Fruit fly (Drosophila melanogaster): Measurements from ENCODE around the gene bel.
A peak's percentile ranks its signal among the peaks of the same experiment; 100 is the strongest.

Gene bel

dm6 chr3R:8676560-8677000 lies 16.0 kb upstream of the bel start, which contains the start of the genes Unc50, CG11755 and CG8043 (continued):
- TF ChIP-seq H2.0 (GFP tag; IDR thresholded peaks at IDR 0.05) (peak; percentile 56; the same call in 1 of the 2 replicates), CG14667 (GFP tag; IDR thresholded peaks at IDR 0.05) (peak; percentile 75), Hr3 (GFP tag; optimal IDR thresholded peaks at IDR 0.05) (peak; percentile 78), CG17186 (GFP tag; optimal IDR thresholded peaks at IDR 0.05) (peak; percentile 75), Doc2 (GFP tag; IDR thresholded peaks at IDR 0.05) (no peak), NFAT (GFP tag; IDR thresholded peaks at IDR 0.05) (peak; percentile 66), CG1603 (tag; optimal IDR thresholded peaks at IDR 0.05) (peak; percentile 78), wdn (GFP tag; IDR thresholded peaks at IDR 0.05) (0 out of 2 replicates have a peak, but pooled peaks have one; percentile 61), maf-S (GFP tag; optimal IDR thresholded peaks at IDR 0.05) (peak; percentile 72), tll (GFP tag; optimal IDR thresholded peaks at IDR 0.05) (peak in 1 of 2 experiments; percentile 80), Fer2 (tag; optimal IDR thresholded peaks at IDR 0.05) (peak; percentile 63), CG5180 (GFP tag; optimal IDR thresholded peaks at IDR 0.05) (peak; percentile 46), CG13624 (GFP tag; optimal IDR thresholded peaks at IDR 0.05) (peak; percentile 71), CG14441 (GFP tag; IDR thresholded peaks at IDR 0.05) (peak; percentile 67), zfh2 (GFP tag; optimal IDR thresholded peaks at IDR 0.05) (peak; percentile 72), CG12391 (tag; optimal IDR thresholded peaks at IDR 0.05) (peak; percentile 87), cg (GFP tag; optimal IDR thresholded peaks at IDR 0.05) (no peak), Rfx (GFP tag; IDR thresholded peaks at IDR 0.05) (peak; percentile 87), Bgb (GFP tag; IDR thresholded peaks at IDR 0.05; ENCODE audit: partially characterized antibody) (peak; percentile 93), vnd (GFP tag; IDR thresholded peaks at IDR 0.05; ENCODE audit: partially characterized antibody) (peak; percentile 98), dysf (GFP tag; IDR thresholded peaks at IDR 0.05) (peak; percentile 86), Sin3A (optimal IDR thresholded peaks at IDR 0.05) (peak; percentile 88), CG14860 (GFP tag; IDR thresholded peaks at IDR 0.05; ENCODE audit: partially characterized antibody) (peak; percentile 97), esg (GFP tag; conservative IDR thresholded peaks at IDR 0.05) (peak; percentile 63), pfk (GFP tag; optimal IDR thresholded peaks at IDR 0.05) (no peak), ro (GFP tag; IDR thresholded peaks at IDR 0.05) (no peak), Neu2 (GFP tag; optimal IDR thresholded peaks at IDR 0.05; ENCODE audit: borderline replicate concordance) (no peak), CG14965 (GFP tag; optimal IDR thresholded peaks at IDR 0.05; ENCODE audit: borderline replicate concordance) (no peak), CG3995 (GFP tag; optimal IDR thresholded peaks at IDR 0.05) (peak; percentile 56), Hmx (GFP tag; optimal IDR thresholded peaks at IDR 0.05) (peak; percentile 66), Dll (GFP tag; IDR thresholded peaks at IDR 0.05; ENCODE audit: partially characterized antibody) (peak; percentile 100), ERR (GFP tag; optimal IDR thresholded peaks at IDR 0.05) (peak; percentile 15), Xrp1 (GFP tag; IDR thresholded peaks at IDR 0.05) (peak; percentile 82), CG10321 (GFP tag; IDR thresholded peaks at IDR 0.05) (no peak), Awh (GFP tag; IDR thresholded peaks at IDR 0.05) (0 out of 2 replicates have a peak, but pooled peaks have one; percentile 25), CG13296 (GFP tag; optimal IDR thresholded peaks at IDR 0.05) (peak; percentile 69), CG43689 (GFP tag; IDR thresholded peaks at IDR 0.05) (no peak), Rx (GFP tag; IDR thresholded peaks at IDR 0.05) (peak; percentile 46; the same call in 1 of the 2 replicates), CG4360 (GFP tag; IDR thresholded peaks at IDR 0.05) (no peak), CG4730 (GFP tag; IDR thresholded peaks at IDR 0.05) (peak; percentile 51), CG13894 (tag; optimal IDR thresholded peaks at IDR 0.05) (no peak), tx (GFP tag; optimal IDR thresholded peaks at IDR 0.05) (peak; percentile 53), Stat92E (GFP tag; optimal IDR thresholded peaks at IDR 0.05) (peak in 1 of 3 experiments; percentile 75), CG17829 (tag; optimal IDR thresholded peaks at IDR 0.05) (peak; percentile 83), CG18764 (GFP tag; optimal IDR thresholded peaks at IDR 0.05) (peak; percentile 55), CG1233 (GFP tag; optimal IDR thresholded peaks at IDR 0.05) (peak; percentile 70), Aef1 (GFP tag; IDR thresholded peaks at IDR 0.05) (peak; percentile 80), wek (GFP tag; optimal IDR thresholded peaks at IDR 0.05) (no peak), schlank (tag; optimal IDR thresholded peaks at IDR 0.05) (peak; percentile 22), CG2889 (GFP tag; IDR thresholded peaks at IDR 0.05) (no peak; the same call in 2 of the 3 replicates)
